Fruit fly (Drosophila melanogaster) whole organism, prepupa: ENCODE results near the gene CG15571.
A peak's percentile ranks its signal among the peaks of the same experiment; 100 is the strongest.

ENCODE experiments used
- CG10669 ChIP-seq: fragments of 200-800 bp; sonication (Bioruptor generic); optimal IDR thresholded peaks from 3 replicates; lab custom pipeline; 2018; ENCODE audit warnings: missing biosample characterization, mild to moderate bottlenecking, missing genetic modification characterization, moderate library complexity
- CG11902 ChIP-seq: fragments of 200-800 bp; sonication (Bioruptor generic); optimal IDR thresholded peaks from 3 replicates; lab custom pipeline; 2016; ENCODE audit warnings: missing biosample characterization, missing genetic modification characterization
- CG1621 ChIP-seq: fragments of 200-800 bp; sonication (Bioruptor generic); optimal IDR thresholded peaks from 3 replicates; lab custom pipeline; 2018; ENCODE audit warnings: missing biosample characterization, mild to moderate bottlenecking, missing genetic modification characterization
- CG16779 ChIP-seq: fragments of 200-800 bp; sonication (Bioruptor generic); optimal IDR thresholded peaks from 3 replicates; lab custom pipeline; 2017; ENCODE audit warnings: missing biosample characterization, mild to moderate bottlenecking, missing genetic modification characterization
- CG3032 ChIP-seq: fragments of 200-800 bp; optimal IDR thresholded peaks from 2 replicates; lab custom pipeline; 2019; ENCODE audit warnings: missing biosample characterization, mild to moderate bottlenecking, missing genetic modification characterization, moderate library complexity
- CG32006 ChIP-seq: fragments of 200-800 bp; sonication (Bioruptor generic); optimal IDR thresholded peaks from 3 replicates; lab custom pipeline; 2017; ENCODE audit warnings: missing biosample characterization, mild to moderate bottlenecking, missing genetic modification characterization
- CG34406 ChIP-seq: fragments of 200-800 bp; sonication (Bioruptor generic); optimal IDR thresholded peaks from 3 replicates; lab custom pipeline; 2016; ENCODE audit warnings: missing biosample characterization, missing genetic modification characterization
- CG4318 ChIP-seq: fragments of 200-800 bp; sonication (Bioruptor generic); optimal IDR thresholded peaks from 3 replicates; lab custom pipeline; 2017; ENCODE audit warnings: missing biosample characterization, mild to moderate bottlenecking, missing genetic modification characterization
- CG6163 ChIP-seq: fragments of 200-800 bp; sonication (Bioruptor generic); IDR thresholded peaks from 3 replicates; pipeline ENCODE4 v1.3.6; 2022; ENCODE audit warnings: missing biosample characterization, missing genetic modification characterization
- CG6808 ChIP-seq: fragments of 200-800 bp; sonication (Bioruptor generic); optimal IDR thresholded peaks from 3 replicates; lab custom pipeline; 2017; ENCODE audit warnings: missing biosample characterization, missing genetic modification characterization, mild to moderate bottlenecking, moderate library complexity, missing genetic modification reagents
- CG8319 ChIP-seq: fragments of 200-800 bp; sonication (Bioruptor generic); optimal IDR thresholded peaks from 3 replicates; lab custom pipeline; 2016; ENCODE audit warnings: missing biosample characterization, missing genetic modification characterization
- CG8632 ChIP-seq: fragments of 200-800 bp; sonication (Bioruptor generic); optimal IDR thresholded peaks from 3 replicates; lab custom pipeline; 2016; ENCODE audit warnings: missing biosample characterization, missing genetic modification characterization
- CG9139 ChIP-seq: fragments of 200-800 bp; sonication (Bioruptor generic); optimal IDR thresholded peaks from 3 replicates; lab custom pipeline; 2017; ENCODE audit warnings: missing biosample characterization, mild to moderate bottlenecking, missing genetic modification characterization
- Eip75B ChIP-seq: fragments of 200-800 bp; sonication (Bioruptor generic); optimal IDR thresholded peaks from 3 replicates; lab custom pipeline; 2016; ENCODE audit warnings: missing biosample characterization, missing genetic modification characterization
- Eip93F ChIP-seq: fragments of 200-800 bp; sonication (Bioruptor generic); optimal IDR thresholded peaks from 2 replicates; lab custom pipeline; 2016; ENCODE audit warnings: missing biosample characterization, mild to moderate bottlenecking, missing genetic modification characterization
- Ets96B ChIP-seq: fragments of 200-800 bp; optimal IDR thresholded peaks from 2 replicates; lab custom pipeline; 2019; ENCODE audit warnings: missing biosample characterization, mild to moderate bottlenecking, missing genetic modification characterization, moderate library complexity
- Hr39 ChIP-seq: fragments of 200-800 bp; sonication (Bioruptor generic); optimal IDR thresholded peaks from 2 replicates; lab custom pipeline; 2016; ENCODE audit warnings: missing biosample characterization, missing genetic modification characterization
- Hr4 ChIP-seq: fragments of 200-800 bp; sonication (Bioruptor generic); optimal IDR thresholded peaks from 3 replicates; lab custom pipeline; 2016; ENCODE audit warnings: missing biosample characterization, missing genetic modification characterization
- Lpt ChIP-seq: fragments of 200-800 bp; sonication (Bioruptor generic); optimal IDR thresholded peaks from 3 replicates; lab custom pipeline; 2016; ENCODE audit warnings: missing biosample characterization, missing genetic modification characterization
- OdsH ChIP-seq: fragments of 200-800 bp; sonication (Bioruptor generic); optimal IDR thresholded peaks from 3 replicates; lab custom pipeline; 2016; ENCODE audit warnings: missing biosample characterization, missing genetic modification characterization
- Sox14 ChIP-seq: fragments of 200-800 bp; sonication (Bioruptor generic); optimal IDR thresholded peaks from 3 replicates; lab custom pipeline; 2016; ENCODE audit warnings: missing biosample characterization, missing genetic modification characterization
- achi ChIP-seq: fragments of 200-800 bp; sonication (Bioruptor generic); optimal IDR thresholded peaks from 3 replicates; lab custom pipeline; 2016; ENCODE audit warnings: missing biosample characterization, missing genetic modification characterization
- cyc ChIP-seq: fragments of 200-800 bp; sonication (Bioruptor generic); optimal IDR thresholded peaks from 3 replicates; lab custom pipeline; 2016; ENCODE audit warnings: missing biosample characterization, missing genetic modification characterization
- dac ChIP-seq: fragments of 200-800 bp; sonication (Bioruptor generic); optimal IDR thresholded peaks from 2 replicates; lab custom pipeline; 2017; ENCODE audit warnings: missing biosample characterization, mild to moderate bottlenecking, missing genetic modification characterization
- dsx ChIP-seq: fragments of 200-800 bp; optimal IDR thresholded peaks from 3 replicates; lab custom pipeline; 2019; ENCODE audit warnings: missing biosample characterization, mild to moderate bottlenecking, missing genetic modification characterization, moderate library complexity; ENCODE audit not compliant: poor library complexity, severe bottlenecking
- eg ChIP-seq: fragments of 200-800 bp; sonication (Bioruptor generic); IDR thresholded peaks from 3 replicates; pipeline ENCODE4 v1.3.6; 2022; ENCODE audit warnings: missing biosample characterization, missing genetic modification characterization
- fd59A ChIP-seq: fragments of 200-800 bp; sonication (Bioruptor generic); optimal IDR thresholded peaks from 2 replicates; lab custom pipeline; 2017; ENCODE audit warnings: missing biosample characterization, mild to moderate bottlenecking, missing genetic modification characterization, missing genetic modification reagents
- fkh ChIP-seq: fragments of 200-800 bp; sonication (Bioruptor generic); optimal IDR thresholded peaks from 3 replicates; lab custom pipeline; 2017; ENCODE audit warnings: missing biosample characterization, mild to moderate bottlenecking, missing genetic modification characterization, moderate library complexity
- lz ChIP-seq: fragments of 200-800 bp; sonication (Bioruptor generic); optimal IDR thresholded peaks from 3 replicates; lab custom pipeline; 2016; ENCODE audit warnings: missing biosample characterization, missing genetic modification characterization
- net ChIP-seq: fragments of 200-800 bp; sonication (Bioruptor generic); optimal IDR thresholded peaks from 3 replicates; lab custom pipeline; 2016; ENCODE audit warnings: missing biosample characterization, missing genetic modification characterization
- spab ChIP-seq: fragments of 200-800 bp; sonication (Bioruptor generic); optimal IDR thresholded peaks from 2 replicates; lab custom pipeline; 2017; ENCODE audit warnings: missing biosample characterization, mild to moderate bottlenecking, missing genetic modification characterization, missing genetic modification reagents
- ss ChIP-seq, 2 experiments: fragments of 200-800 bp; sonication (Bioruptor generic); optimal IDR thresholded peaks; 2 replicates in 1 of 2; 3 replicates in 1 of 2; lab custom pipeline; 2017 to 2018; ENCODE audit warnings: mild to moderate bottlenecking in 2 of 2, missing biosample characterization in 2 of 2, missing genetic modification characterization in 2 of 2, moderate library complexity in 1 of 2
- topi ChIP-seq: fragments of 200-800 bp; sonication (Bioruptor generic); optimal IDR thresholded peaks from 3 replicates; lab custom pipeline; 2016; ENCODE audit warnings: missing biosample characterization, missing genetic modification characterization
- vri ChIP-seq: fragments of 200-800 bp; sonication (Bioruptor generic); optimal IDR thresholded peaks from 3 replicates; lab custom pipeline; 2016; ENCODE audit warnings: missing biosample characterization, mild to moderate bottlenecking, missing genetic modification characterization

CG15571 gene

DNA sequence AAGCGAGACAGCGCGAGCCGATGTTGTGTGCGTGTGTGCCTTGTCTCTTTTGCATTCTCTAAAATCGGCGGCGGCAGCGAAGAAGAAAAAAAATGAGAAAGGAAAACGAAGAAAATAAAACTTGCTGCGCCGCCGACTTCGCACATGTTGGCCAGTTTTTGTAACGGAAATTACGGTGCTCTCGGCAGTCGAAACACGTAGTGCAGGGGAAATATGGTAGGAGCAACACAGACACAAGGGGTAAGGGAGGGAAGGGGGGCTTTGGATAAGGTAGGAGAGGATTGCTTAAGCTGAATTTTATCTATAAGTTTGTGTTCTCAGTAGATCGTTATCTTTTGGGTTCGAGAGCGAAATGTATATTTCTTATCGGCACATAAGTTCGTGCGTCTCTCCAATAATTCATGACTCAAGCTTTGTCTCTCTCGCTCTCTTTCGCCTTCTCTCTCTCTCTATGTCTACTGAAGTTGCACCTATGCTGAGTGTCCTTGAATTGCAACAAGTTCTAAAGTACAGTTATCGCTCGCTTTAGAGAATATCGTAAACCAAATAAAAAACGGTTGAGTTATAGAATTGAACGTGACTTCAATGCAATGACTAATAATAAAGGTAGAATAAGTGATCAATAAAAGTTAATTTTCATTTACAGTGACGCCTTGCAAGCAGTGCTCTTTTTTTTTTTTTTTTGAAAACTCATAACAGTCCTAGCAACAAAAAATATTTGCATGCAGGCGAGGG is 13.3 kb downstream of the CG15571 start (continued):
- peak; percentile 29 to 64 for TF ChIP-seq ss (GFP tag; optimal IDR thresholded peaks at IDR 0.05; lab: Kevin White, UChicago)
- TF ChIP-seq Sox14 (GFP tag; lab: Kevin White, UChicago): peak; percentile 24
- TF ChIP-seq fd59A (GFP tag; lab: Kevin White, UChicago): peak; percentile 22
- peak; percentile 11 for TF ChIP-seq Ets96B (tag; lab: Kevin White, UChicago)
- TF ChIP-seq Hr4 (GFP tag; lab: Kevin White, UChicago): no peak
- TF ChIP-seq Hr39: no peak
- no peak for TF ChIP-seq cyc (GFP tag; lab: Kevin White, UChicago)
- TF ChIP-seq CG4318: no peak
- TF ChIP-seq Lpt (GFP tag; lab: Kevin White, UChicago): peak; percentile 5

DNA sequence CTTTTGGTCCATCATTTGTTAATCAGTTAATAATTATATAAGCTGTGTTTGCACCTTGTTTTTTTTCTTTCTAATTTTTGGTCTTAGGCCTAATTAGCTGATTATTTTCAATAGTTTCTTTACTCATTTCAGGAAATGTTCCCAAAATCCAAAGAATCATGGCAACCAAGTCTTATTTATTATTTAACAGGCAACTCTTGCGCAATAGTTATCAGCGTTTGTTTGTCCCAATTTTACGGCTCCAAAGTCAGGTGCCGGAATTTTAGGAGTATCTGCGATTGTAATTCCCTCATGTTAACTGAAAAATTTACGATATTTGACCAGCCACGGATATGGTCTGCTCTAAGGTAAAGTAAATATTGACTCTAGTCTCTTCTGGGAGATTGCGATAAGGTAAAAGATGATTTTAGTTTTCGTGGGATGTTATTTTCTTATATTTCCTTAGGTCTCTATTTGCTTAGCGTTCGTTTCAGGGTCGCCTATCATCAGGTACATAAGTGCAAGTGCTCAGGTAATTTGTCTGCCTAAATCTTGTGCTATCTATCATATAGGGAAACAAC is 14.9 kb downstream of the CG15571 start:
- no peak for TF ChIP-seq Sox14 (GFP tag; lab: Kevin White, UChicago)
- TF ChIP-seq Eip93F (GFP tag; lab: Kevin White, UChicago): no peak
- TF ChIP-seq vri (GFP tag; lab: Kevin White, UChicago): no peak
- TF ChIP-seq CG9139: no peak
- peak; percentile 89 for TF ChIP-seq fkh (GFP tag; lab: Kevin White, UChicago)
- TF ChIP-seq lz (GFP tag; lab: Kevin White, UChicago): no peak
- TF ChIP-seq topi: no peak

DNA sequence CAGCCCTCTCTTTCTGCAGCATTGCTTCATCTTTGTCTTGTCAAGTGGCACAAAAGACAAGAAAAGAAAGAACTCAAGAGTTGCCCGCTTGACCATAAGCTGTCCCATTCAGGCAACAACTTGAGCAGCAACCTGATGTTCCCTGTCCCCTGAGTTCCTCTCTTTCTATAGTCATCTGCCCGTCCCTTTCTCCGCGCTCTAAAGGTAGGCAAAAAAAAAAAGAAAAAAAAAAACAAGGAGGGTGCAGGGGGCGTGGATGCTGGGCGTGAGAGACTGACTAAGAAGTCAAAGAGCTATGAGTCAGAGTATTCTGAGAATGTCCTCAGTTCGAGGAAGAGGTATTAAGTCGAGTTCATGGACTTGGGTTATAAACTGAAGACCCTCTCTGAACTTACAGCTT is 16.6 kb downstream of the CG15571 start:
- TF ChIP-seq lz (GFP tag; lab: Kevin White, UChicago) (no peak), CG8319 (GFP tag; lab: Kevin White, UChicago) (no peak), spab (peak; percentile 29), vri (GFP tag; lab: Kevin White, UChicago) (no peak), CG11902 (GFP tag; lab: Kevin White, UChicago) (no peak), CG16779 (tag; lab: Kevin White, UChicago) (no peak), dac (GFP tag; lab: Kevin White, UChicago) (no peak), eg (GFP tag; lab: Robert Waterston, UW) (no peak), Eip75B (GFP tag; lab: Kevin White, UChicago) (peak; percentile 24), net (no peak), Sox14 (GFP tag; lab: Kevin White, UChicago) (peak; percentile 21), CG10669 (GFP tag; lab: Kevin White, UChicago) (no peak), Eip93F (GFP tag; lab: Kevin White, UChicago) (no peak), CG9139 (peak; percentile 45), achi (GFP tag; lab: Kevin White, UChicago) (no peak), fd59A (GFP tag; lab: Kevin White, UChicago) (peak; percentile 21), CG32006 (no peak), Ets96B (tag; lab: Kevin White, UChicago) (peak; percentile 21), Lpt (GFP tag; lab: Kevin White, UChicago) (peak; percentile 11), CG6163 (GFP tag; lab: Robert Waterston, UW) (peak; percentile 25; the same call in 1 of the 3 replicates), CG8632 (GFP tag; lab: Kevin White, UChicago) (no peak), CG1621 (no peak), CG3032 (tag; lab: Kevin White, UChicago) (peak; percentile 20), CG6808 (GFP tag; lab: Kevin White, UChicago) (peak; percentile 61), OdsH (GFP tag; lab: Kevin White, UChicago) (no peak), ss (GFP tag; optimal IDR thresholded peaks at IDR 0.05; lab: Kevin White, UChicago) (peak; percentile 51 to 56), CG34406 (GFP tag; lab: Kevin White, UChicago) (no peak), Hr39 (no peak), dsx (GFP tag; lab: Kevin White, UChicago) (peak; percentile 35)
